Worm (Caenorhabditis elegans): ENCODE data around the gene oig-2.
"Not testable (repeated sequence)": the region's sequence is repeated elsewhere in the genome, so short reads cannot be mapped to it uniquely, and the experiment has no call there.

DNA sequence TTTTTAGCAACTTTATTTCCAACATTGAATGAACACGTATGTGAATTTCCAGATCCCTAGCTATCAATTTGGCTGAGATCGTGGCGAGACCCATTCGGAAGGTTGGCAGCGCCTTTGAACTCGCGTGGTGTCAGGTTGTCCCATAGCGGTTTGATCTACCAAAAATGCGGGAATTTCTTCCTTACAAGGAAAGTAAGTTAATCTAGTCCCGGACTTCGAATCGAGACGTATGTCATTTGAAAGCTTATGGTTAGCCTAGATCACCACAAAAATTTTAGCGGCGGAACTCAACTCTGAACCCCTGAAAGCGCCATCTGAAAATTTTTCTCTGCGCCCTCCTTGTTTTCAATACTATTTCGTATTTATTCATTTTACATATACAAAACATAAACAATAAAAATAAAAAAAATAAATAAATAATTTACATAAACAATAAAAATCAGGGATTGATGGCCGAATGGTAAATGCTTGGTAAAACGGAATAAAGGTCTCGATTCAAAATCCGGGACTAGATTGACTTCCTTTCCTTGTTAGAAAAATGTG, 23.8 kb upstream of the oig-2 start, which contains the start of gene F18A11.2:
- not testable (repeated sequence) for TF ChIP-seq med-1 (GFP tag; optimal IDR thresholded peaks at IDR 0.05; ENCODE audit: insufficient read depth); flt-1 (GFP tag; IDR thresholded peaks at IDR 0.05); klf-2 (GFP tag; conservative IDR thresholded peaks at IDR 0.05); ref-1 (GFP tag; conservative IDR thresholded peaks at IDR 0.05)

Measured in whole organism, midembryonic.